Fruit fly (Drosophila melanogaster) whole organism, embryonic: ENCODE results near the gene trem.

ENCODE experiments used
- CG10366 ChIP-seq: fragments of 200-800 bp; sonication (Bioruptor generic); IDR thresholded peaks from 2 replicates; pipeline ENCODE4 v1.3.6; 2022; ENCODE audit warnings: missing biosample characterization, missing genetic modification characterization
- CG10654 ChIP-seq: fragments of 200-800 bp; sonication (Bioruptor generic); optimal IDR thresholded peaks from 2 replicates; lab custom pipeline; 2016; ENCODE audit warnings: missing biosample characterization, missing genetic modification characterization
- CG10979 ChIP-seq: fragments of 200-800 bp; sonication (Bioruptor generic); optimal IDR thresholded peaks from 2 replicates; lab custom pipeline; 2018; ENCODE audit warnings: missing biosample characterization, mild to moderate bottlenecking, missing genetic modification characterization, moderate library complexity
- CG13775 ChIP-seq: fragments of 200-800 bp; sonication (Bioruptor generic); optimal IDR thresholded peaks from 3 replicates; lab custom pipeline; 2017; ENCODE audit warnings: missing biosample characterization, mild to moderate bottlenecking, missing genetic modification characterization
- CG14860 ChIP-seq: fragments of 200-800 bp; sonication (Bioruptor generic); IDR thresholded peaks from 3 replicates; pipeline ENCODE4 v1.3.6; 2022; ENCODE audit warnings: missing biosample characterization, missing genetic modification characterization; ENCODE audit not compliant: partially characterized antibody
- CG1603 ChIP-seq: fragments of 200-800 bp; sonication (Bioruptor generic); optimal IDR thresholded peaks from 2 replicates; lab custom pipeline; 2019; ENCODE audit warnings: missing biosample characterization, mild to moderate bottlenecking, missing genetic modification characterization, moderate library complexity
- CG1647 ChIP-seq: fragments of 200-800 bp; sonication (Bioruptor generic); optimal IDR thresholded peaks from 3 replicates; lab custom pipeline; 2016; ENCODE audit warnings: missing biosample characterization, missing genetic modification characterization
- CG16815 ChIP-seq: fragments of 200-800 bp; sonication (Bioruptor generic); optimal IDR thresholded peaks from 3 replicates; lab custom pipeline; 2017; ENCODE audit warnings: missing biosample characterization, mild to moderate bottlenecking, missing genetic modification characterization
- CG17359 ChIP-seq: fragments of 200-800 bp; sonication (Bioruptor generic); optimal IDR thresholded peaks from 3 replicates; lab custom pipeline; 2018; ENCODE audit warnings: missing biosample characterization, mild to moderate bottlenecking, missing genetic modification characterization, moderate library complexity
- CG2129 ChIP-seq: fragments of 200-800 bp; sonication (Bioruptor generic); IDR thresholded peaks from 2 replicates; pipeline ENCODE4 v1.3.6; 2022; ENCODE audit warnings: missing biosample characterization, missing genetic modification characterization; ENCODE audit not compliant: partially characterized antibody
- CG2712 ChIP-seq: fragments of 200-800 bp; optimal IDR thresholded peaks from 3 replicates; lab custom pipeline; 2019; ENCODE audit warnings: missing biosample characterization, mild to moderate bottlenecking, missing genetic modification characterization, moderate library complexity
- CG30431 ChIP-seq: fragments of 200-800 bp; sonication (Bioruptor generic); optimal IDR thresholded peaks from 2 replicates; lab custom pipeline; 2017; ENCODE audit warnings: missing biosample characterization, missing genetic modification characterization
- CG32532 ChIP-seq: fragments of 200-800 bp; sonication (Bioruptor generic); IDR thresholded peaks from 2 replicates; pipeline ENCODE4 v1.3.6; 2022; ENCODE audit warnings: missing biosample characterization, missing genetic modification characterization
- CG4820 ChIP-seq: fragments of 200-800 bp; sonication (Bioruptor generic); optimal IDR thresholded peaks from 3 replicates; lab custom pipeline; 2016; ENCODE audit warnings: missing biosample characterization, missing genetic modification characterization
- CG6175 ChIP-seq: fragments of 200-800 bp; sonication (Bioruptor generic); IDR thresholded peaks from 3 replicates; pipeline ENCODE4 v1.3.6; 2022; ENCODE audit warnings: missing biosample characterization, missing genetic modification characterization
- CG8924 ChIP-seq: fragments of 200-800 bp; optimal IDR thresholded peaks from 3 replicates; lab custom pipeline; 2019; ENCODE audit warnings: missing biosample characterization, mild to moderate bottlenecking, missing genetic modification characterization, moderate library complexity
- CG8944 ChIP-seq: fragments of 200-800 bp; sonication (Bioruptor generic); optimal IDR thresholded peaks from 3 replicates; lab custom pipeline; 2016; ENCODE audit warnings: missing biosample characterization, missing genetic modification characterization
- CkIIα-i1 ChIP-seq: fragments of 200-800 bp; sonication (Bioruptor generic); IDR thresholded peaks from 2 replicates; pipeline ENCODE4 v1.3.6; 2022; ENCODE audit warnings: missing biosample characterization, missing genetic modification characterization
- D19B ChIP-seq: fragments of 200-800 bp; sonication (Bioruptor generic); optimal IDR thresholded peaks from 2 replicates; lab custom pipeline; 2017; ENCODE audit warnings: missing biosample characterization, mild to moderate bottlenecking, missing genetic modification characterization
- Dbx ChIP-seq: fragments of 200-800 bp; sonication (Bioruptor generic); IDR thresholded peaks from 3 replicates; pipeline ENCODE4 v1.3.6; 2022; ENCODE audit warnings: missing biosample characterization, missing genetic modification characterization
- HLH54F ChIP-seq: fragments of 200-800 bp; sonication (Bioruptor generic); optimal IDR thresholded peaks from 3 replicates; lab custom pipeline; 2016; ENCODE audit warnings: missing biosample characterization, missing genetic modification characterization
- NC2β ChIP-seq: fragments of 200-800 bp; sonication (Bioruptor generic); optimal IDR thresholded peaks from 2 replicates; lab custom pipeline; 2016; ENCODE audit warnings: missing biosample characterization, missing genetic modification characterization
- Ravus ChIP-seq: fragments of 200-800 bp; sonication (Bioruptor generic); IDR thresholded peaks from 2 replicates; pipeline ENCODE4 v1.3.6; 2022; ENCODE audit warnings: missing biosample characterization, missing genetic modification characterization
- Rfx ChIP-seq: fragments of 200-800 bp; sonication (Bioruptor generic); IDR thresholded peaks from 2 replicates; pipeline ENCODE4 v1.3.6; 2022; ENCODE audit warnings: missing biosample characterization, missing genetic modification characterization
- Sox100B ChIP-seq: fragments of 200-800 bp; sonication (Bioruptor generic); optimal IDR thresholded peaks from 3 replicates; lab custom pipeline; 2018; ENCODE audit warnings: missing biosample characterization, mild to moderate bottlenecking, missing genetic modification characterization
- Sox102F ChIP-seq: fragments of 200-800 bp; sonication (Bioruptor generic); optimal IDR thresholded peaks from 2 replicates; lab custom pipeline; 2018; ENCODE audit warnings: missing biosample characterization, mild to moderate bottlenecking, missing genetic modification characterization, moderate library complexity
- Spps ChIP-seq: fragments of 200-800 bp; sonication (Bioruptor generic); optimal IDR thresholded peaks from 2 replicates; lab custom pipeline; 2018; ENCODE audit warnings: missing biosample characterization, mild to moderate bottlenecking, missing genetic modification characterization
- Xrp1 ChIP-seq: fragments of 200-800 bp; sonication (Bioruptor generic); IDR thresholded peaks from 2 replicates; pipeline ENCODE4 v1.3.6; 2022; ENCODE audit warnings: missing biosample characterization, missing genetic modification characterization
- abd-A ChIP-seq: fragments of 200-800 bp; sonication (Bioruptor generic); optimal IDR thresholded peaks from 3 replicates; lab custom pipeline; 2019; ENCODE audit warnings: missing biosample characterization, mild to moderate bottlenecking, missing genetic modification characterization, moderate library complexity
- bigmax ChIP-seq: fragments of 200-800 bp; sonication (Bioruptor generic); optimal IDR thresholded peaks from 2 replicates; lab custom pipeline; 2018; ENCODE audit warnings: missing biosample characterization, mild to moderate bottlenecking, missing genetic modification characterization
- btn ChIP-seq: fragments of 200-800 bp; sonication (Bioruptor generic); optimal IDR thresholded peaks from 2 replicates; lab custom pipeline; 2016; ENCODE audit warnings: missing biosample characterization, missing genetic modification characterization
- cad ChIP-seq: fragments of >200 bp; optimal IDR thresholded peaks from 2 replicates; lab custom pipeline; 2017; ENCODE audit warnings: missing biosample characterization, missing genetic modification characterization
- chinmo ChIP-seq: fragments of 200-800 bp; sonication (Bioruptor generic); IDR thresholded peaks from 4 replicates; pipeline ENCODE4 v1.3.6; 2022; ENCODE audit warnings: missing biosample characterization, missing genetic modification characterization; ENCODE audit not compliant: partially characterized antibody
- da ChIP-seq: fragments of 200-800 bp; sonication (Bioruptor generic); optimal IDR thresholded peaks from 2 replicates; lab custom pipeline; 2016; ENCODE audit warnings: missing biosample characterization, missing genetic modification characterization
- dati ChIP-seq: fragments of 200-800 bp; sonication (Bioruptor generic); IDR thresholded peaks from 2 replicates; pipeline ENCODE4 v1.3.6; 2022; ENCODE audit warnings: missing biosample characterization, missing genetic modification characterization
- fd64A ChIP-seq: fragments of 200-800 bp; sonication (Bioruptor generic); optimal IDR thresholded peaks from 3 replicates; lab custom pipeline; 2018; ENCODE audit warnings: missing biosample characterization, mild to moderate bottlenecking, missing genetic modification characterization
- gcm2 ChIP-seq: fragments of 200-800 bp; sonication (Bioruptor generic); optimal IDR thresholded peaks from 2 replicates; lab custom pipeline; 2016; ENCODE audit warnings: missing biosample characterization, missing genetic modification characterization
- ken ChIP-seq: fragments of 200-800 bp; sonication (Bioruptor generic); IDR thresholded peaks from 3 replicates; pipeline ENCODE4 v1.3.6; 2022; ENCODE audit warnings: missing biosample characterization, missing genetic modification characterization
- klu ChIP-seq: fragments of 200-800 bp; sonication (Bioruptor generic); IDR thresholded peaks from 2 replicates; pipeline ENCODE4 v1.3.6; 2022; ENCODE audit warnings: missing biosample characterization, missing genetic modification characterization
- mirr ChIP-seq: fragments of 200-800 bp; sonication (Bioruptor generic); optimal IDR thresholded peaks from 3 replicates; lab custom pipeline; 2018; ENCODE audit warnings: missing biosample characterization, mild to moderate bottlenecking, missing genetic modification characterization
- peb ChIP-seq: fragments of 200-800 bp; sonication (Bioruptor generic); IDR thresholded peaks from 2 replicates; pipeline ENCODE4 v1.3.6; 2022; ENCODE audit warnings: missing biosample characterization, missing genetic modification characterization
- rib ChIP-seq: fragments of 200-800 bp; sonication (Bioruptor generic); IDR thresholded peaks from 2 replicates; pipeline ENCODE4 v1.3.6; 2022; ENCODE audit warnings: missing biosample characterization, missing genetic modification characterization
- scrt ChIP-seq: fragments of 200-800 bp; sonication (Bioruptor generic); optimal IDR thresholded peaks from 2 replicates; lab custom pipeline; 2018; ENCODE audit warnings: missing biosample characterization, mild to moderate bottlenecking, missing genetic modification characterization, moderate library complexity
- sisA ChIP-seq: fragments of 200-800 bp; sonication (Bioruptor generic); IDR thresholded peaks from 2 replicates; pipeline ENCODE4 v1.3.6; 2022; ENCODE audit warnings: missing biosample characterization, missing genetic modification characterization
- slp2 ChIP-seq: fragments of 200-800 bp; sonication (Bioruptor generic); optimal IDR thresholded peaks from 2 replicates; lab custom pipeline; 2016; ENCODE audit warnings: missing biosample characterization, missing genetic modification characterization
- sna ChIP-seq: fragments of 200-800 bp; sonication (Bioruptor generic); IDR thresholded peaks from 2 replicates; pipeline ENCODE4 v1.3.6; 2022; ENCODE audit warnings: missing biosample characterization, missing genetic modification characterization; ENCODE audit not compliant: partially characterized antibody
- sqz ChIP-seq: fragments of 200-800 bp; sonication (Bioruptor generic); optimal IDR thresholded peaks from 3 replicates; lab custom pipeline; 2018; ENCODE audit warnings: missing biosample characterization, mild to moderate bottlenecking, missing genetic modification characterization
- sr ChIP-seq: fragments of 200-800 bp; sonication (Bioruptor generic); IDR thresholded peaks from 3 replicates; pipeline ENCODE4 v1.3.6; 2022; ENCODE audit warnings: missing biosample characterization, missing genetic modification characterization
- tgo ChIP-seq: fragments of 200-800 bp; sonication (Bioruptor generic); IDR thresholded peaks from 3 replicates; pipeline ENCODE4 v1.3.6; 2022; ENCODE audit warnings: missing biosample characterization, missing genetic modification characterization
- unc-4 ChIP-seq: fragments of 200-800 bp; sonication (Bioruptor generic); IDR thresholded peaks from 2 replicates; pipeline ENCODE4 v1.3.6; 2022; ENCODE audit warnings: missing biosample characterization, missing genetic modification characterization; ENCODE audit not compliant: partially characterized antibody
- wdn ChIP-seq: fragments of 200-800 bp; sonication (Bioruptor generic); IDR thresholded peaks from 2 replicates; pipeline ENCODE4 v1.3.6; 2022; ENCODE audit warnings: missing biosample characterization, missing genetic modification characterization
- yki ChIP-seq: fragments of >200 bp; optimal IDR thresholded peaks from 3 replicates; lab custom pipeline; 2018

Gene trem

dm6 chr3R:20035887-20036286 is 4.8 kb upstream of the trem start, which contains the start of gene Regnase-1 (continued):
- TF ChIP-seq HLH54F (GFP tag; lab: Kevin White, UChicago) (peak; percentile 79), D19B (peak; percentile 75), yki (no peak), sqz (GFP tag; lab: Kevin White, UChicago) (peak; percentile 92), CG30431 (GFP tag; lab: Kevin White, UChicago) (peak; percentile 54), CG32532 (GFP tag; lab: Robert Waterston, UW) (peak; percentile 93), CG1647 (GFP tag; lab: Kevin White, UChicago) (peak; percentile 83), tgo (GFP tag; lab: Robert Waterston, UW) (peak; percentile 83), ken (GFP tag; lab: Robert Waterston, UW) (no peak), abd-A (no peak), fd64A (GFP tag; lab: Kevin White, UChicago) (peak; percentile 94), Xrp1 (GFP tag; lab: Robert Waterston, UW) (peak; percentile 68), CG10979 (tag; lab: Kevin White, UChicago) (peak; percentile 85), CkIIα-i1 (GFP tag; lab: Robert Waterston, UW) (peak; percentile 63; the same call in 1 of the 2 replicates), Spps (tag; lab: Kevin White, UChicago) (peak; percentile 86), cad (GFP tag; lab: Kevin White, UChicago) (no peak), CG17359 (tag; lab: Kevin White, UChicago) (peak; percentile 94), CG10366 (peak; percentile 87), rib (peak; percentile 50; the same call in 1 of the 2 replicates), CG14860 (GFP tag; lab: Robert Waterston, UW) (peak; percentile 89), CG10654 (GFP tag; lab: Kevin White, UChicago) (peak; percentile 86), dati (GFP tag; lab: Robert Waterston, UW) (peak; percentile 80), Dbx (GFP tag; lab: Robert Waterston, UW) (peak; percentile 92), CG8944 (peak; percentile 60), slp2 (GFP tag; lab: Kevin White, UChicago) (peak; percentile 87), scrt (GFP tag; lab: Kevin White, UChicago) (peak; percentile 89), CG13775 (GFP tag; lab: Kevin White, UChicago) (peak; percentile 95), Sox100B (GFP tag; lab: Kevin White, UChicago) (peak; percentile 92), sisA (GFP tag; lab: Robert Waterston, UW) (no peak), CG6175 (GFP tag; lab: Robert Waterston, UW) (peak; percentile 68; the same call in 2 of the 3 replicates), wdn (GFP tag; lab: Robert Waterston, UW) (peak; percentile 85), mirr (GFP tag; lab: Kevin White, UChicago) (peak; percentile 97), CG8924 (tag; lab: Kevin White, UChicago) (peak; percentile 84), btn (GFP tag; lab: Kevin White, UChicago) (peak; percentile 83), chinmo (GFP tag; lab: Robert Waterston, UW) (peak; percentile 95), CG2129 (GFP tag; lab: Robert Waterston, UW) (peak; percentile 88), da (GFP tag; lab: Kevin White, UChicago) (peak; percentile 87), peb (GFP tag; lab: Robert Waterston, UW) (peak; percentile 58; the same call in 1 of the 2 replicates), klu (GFP tag; lab: Robert Waterston, UW) (0 out of 2 replicates have a peak, but pooled peaks have one; percentile 29), Sox102F (GFP tag; lab: Kevin White, UChicago) (peak; percentile 78), Rfx (GFP tag; lab: Robert Waterston, UW) (peak; percentile 95), NC2β (GFP tag; lab: Kevin White, UChicago) (peak; percentile 95), CG4820 (GFP tag; lab: Kevin White, UChicago) (peak; percentile 73), CG16815 (GFP tag; lab: Kevin White, UChicago) (peak; percentile 34), Ravus (GFP tag; lab: Robert Waterston, UW) (peak; percentile 35; the same call in 1 of the 2 replicates), CG1603 (tag; lab: Kevin White, UChicago) (peak; percentile 96), sr (GFP tag; lab: Robert Waterston, UW) (peak; percentile 92), CG2712 (tag; lab: Kevin White, UChicago) (peak; percentile 90), sna (GFP tag; lab: Robert Waterston, UW) (peak; percentile 95), unc-4 (GFP tag; lab: Robert Waterston, UW) (peak; percentile 96), gcm2 (GFP tag; lab: Kevin White, UChicago) (peak; percentile 74), bigmax (GFP tag; lab: Kevin White, UChicago) (peak; percentile 86)
